Fruit fly (Drosophila melanogaster): ENCODE data around the gene parvin.

Gene parvin

dm6 chrX:19745908-19746604 is at the start of gene parvin:
parvin (plus strand) TSS chrX:19746041.
- TF ChIP-seq CG17801 (GFP tag; optimal IDR thresholded peaks at IDR 0.05; ENCODE audit: partially characterized antibody): no peak

- TF ChIP-seq CG17801 (GFP tag; optimal IDR thresholded peaks at IDR 0.05; ENCODE audit: partially characterized antibody): no peak
Observed at dm6 chrX:19696845-19697244, 49.0 kb upstream of the parvin start, which contains the start of gene Cdc42. Cdc42 (plus strand) TSS chrX:19697091.

- no peak for TF ChIP-seq CG17801 (GFP tag; optimal IDR thresholded peaks at IDR 0.05; ENCODE audit: partially characterized antibody)
Observed at dm6 chrX:19697255-19697877, 48.5 kb upstream of the parvin start.

- TF ChIP-seq CG17801 (GFP tag; optimal IDR thresholded peaks at IDR 0.05; ENCODE audit: partially characterized antibody): peak; percentile 48
Observed at dm6 chrX:19701611-19702010, 44.2 kb upstream of the parvin start, which contains the start of gene Tcs4. Tcs4 (minus strand) TSS chrX:19701755.

- peak; percentile 48 for TF ChIP-seq CG17801 (GFP tag; optimal IDR thresholded peaks at IDR 0.05; ENCODE audit: partially characterized antibody)
Observed at dm6 chrX:19704083-19704482, 41.8 kb upstream of the parvin start, which contains the start of the genes CG14230 and CG14232. CG14230 (plus strand) TSS chrX:19704176. CG14232 (minus strand) TSS chrX:19704259.

- TF ChIP-seq CG17801 (GFP tag; optimal IDR thresholded peaks at IDR 0.05; ENCODE audit: partially characterized antibody): no peak
Observed at dm6 chrX:19711936-19712335, 33.9 kb upstream of the parvin start.

dm6 chrX:19712898-19713627 is 32.8 kb upstream of the parvin start, which contains the start of gene meso18E:
meso18E (minus strand) TSS chrX:19713045.
- no peak for TF ChIP-seq CG17801 (GFP tag; optimal IDR thresholded peaks at IDR 0.05; ENCODE audit: partially characterized antibody)

- no peak for TF ChIP-seq CG17801 (GFP tag; optimal IDR thresholded peaks at IDR 0.05; ENCODE audit: partially characterized antibody)
Observed at dm6 chrX:19714816-19715215, 31.0 kb upstream of the parvin start.

- no peak for TF ChIP-seq CG17801 (GFP tag; optimal IDR thresholded peaks at IDR 0.05; ENCODE audit: partially characterized antibody)
Observed at dm6 chrX:19716325-19716917, 29.4 kb upstream of the parvin start.

- no peak for TF ChIP-seq CG17801 (GFP tag; optimal IDR thresholded peaks at IDR 0.05; ENCODE audit: partially characterized antibody)
Observed at dm6 chrX:19717041-19717440, 28.8 kb upstream of the parvin start.

dm6 chrX:19717988-19718973 is 27.6 kb upstream of the parvin start, which contains the start of gene CG12531:
CG12531 (plus strand) TSS chrX:19718923.
- no peak for TF ChIP-seq CG17801 (GFP tag; optimal IDR thresholded peaks at IDR 0.05; ENCODE audit: partially characterized antibody)

- TF ChIP-seq CG17801 (GFP tag; optimal IDR thresholded peaks at IDR 0.05; ENCODE audit: partially characterized antibody): peak; percentile 45
Observed at dm6 chrX:19730844-19731243, 15.0 kb upstream of the parvin start, which contains the start of gene AP-1-2beta. AP-1-2beta (plus strand) TSS chrX:19731004.

dm6 chrX:19735270-19735669 is 10.6 kb upstream of the parvin start, which contains the start of gene CG14234:
CG14234 (plus strand) TSS chrX:19735570.
- TF ChIP-seq CG17801 (GFP tag; optimal IDR thresholded peaks at IDR 0.05; ENCODE audit: partially characterized antibody): no peak

- TF ChIP-seq CG17801 (GFP tag; optimal IDR thresholded peaks at IDR 0.05; ENCODE audit: partially characterized antibody): no peak
Observed at dm6 chrX:19737872-19738271, 8.0 kb upstream of the parvin start.

Data from ovary, adult (tissue).